Worm (Caenorhabditis elegans) whole organism, L1 larva: Measurements from ENCODE around the gene C15F1.8.
A peak's percentile ranks its signal among the peaks of the same experiment; 100 is the strongest.

Experiments
- C04F5.9 ChIP-seq: sonication (generic microtip); optimal IDR thresholded peaks from 2 replicates; lab custom pipeline; 2016; ENCODE audit warnings: missing genetic modification characterization, missing compliant biosample characterization
- F16B12.6 ChIP-seq: fragments of 150-350 bp; optimal IDR thresholded peaks from 2 replicates; lab custom pipeline; 2014; ENCODE audit warnings: missing biosample characterization, missing genetic modification characterization
- Y116A8C.19 ChIP-seq: sonication (generic microtip); optimal IDR thresholded peaks from 2 replicates; lab custom pipeline; 2016; ENCODE audit warnings: missing compliant biosample characterization, missing genetic modification characterization, borderline replicate concordance
- aly-2 ChIP-seq: fragments of 150-350 bp; optimal IDR thresholded peaks from 2 replicates; lab custom pipeline; 2014; ENCODE audit warnings: missing biosample characterization, missing genetic modification characterization
- blmp-1 ChIP-seq: fragments of 150-350 bp; optimal IDR thresholded peaks from 2 replicates; lab custom pipeline; 2014; ENCODE audit warnings: missing biosample characterization, missing genetic modification characterization
- ceh-63 ChIP-seq: fragments of 200-800 bp; sonication (Bioruptor generic); optimal IDR thresholded peaks from 2 replicates; lab custom pipeline; 2018; ENCODE audit warnings: mild to moderate bottlenecking, missing genetic modification characterization, missing compliant biosample characterization
- ceh-82 ChIP-seq, 3 experiments: fragments of 150-350 bp in 1 of 3; sonication (generic microtip) in 2 of 3; optimal IDR thresholded peaks; 2 replicates each; lab custom pipeline; 2014 to 2017; ENCODE audit warnings: missing biosample characterization in 3 of 3, missing genetic modification characterization in 3 of 3
- ceh-88 ChIP-seq: fragments of 200-800 bp; sonication (Bioruptor generic); IDR thresholded peaks from 2 replicates; pipeline ENCODE4 v1.3.6; 2022; ENCODE audit warnings: missing genetic modification characterization, missing compliant biosample characterization
- ceh-90 ChIP-seq: sonication (generic microtip); optimal IDR thresholded peaks from 2 replicates; lab custom pipeline; 2016; ENCODE audit warnings: missing genetic modification characterization, missing compliant biosample characterization
- dsc-1 ChIP-seq: sonication (generic microtip); optimal IDR thresholded peaks from 2 replicates; lab custom pipeline; 2016; ENCODE audit warnings: mild to moderate bottlenecking, missing genetic modification characterization, missing compliant biosample characterization
- efl-1 ChIP-seq, 4 experiments: fragments of 150-350 bp; optimal IDR thresholded peaks in 3 of 4; peaks in 1 of 4; 1 replicate in 1 of 4; 2 replicates in 3 of 4; lab custom pipeline; 2014; ENCODE audit warnings: missing biosample characterization in 2 of 4, missing genetic modification characterization in 2 of 4, missing genetic modification reagents in 2 of 4
- egl-13 ChIP-seq: sonication (generic microtip); optimal IDR thresholded peaks from 2 replicates; lab custom pipeline; 2016; ENCODE audit warnings: missing genotype, missing genetic modification reagents, missing genetic modification characterization, missing compliant biosample characterization
- fkh-4 ChIP-seq: sonication (generic microtip); optimal IDR thresholded peaks from 2 replicates; lab custom pipeline; 2016; ENCODE audit warnings: missing compliant biosample characterization, missing genetic modification characterization, borderline replicate concordance
- fkh-8 ChIP-seq: sonication (generic microtip); optimal IDR thresholded peaks from 2 replicates; lab custom pipeline; 2016; ENCODE audit warnings: mild to moderate bottlenecking, missing genetic modification characterization, missing compliant biosample characterization
- hlh-17 ChIP-seq: fragments of 200-800 bp; sonication (Bioruptor generic); optimal IDR thresholded peaks from 2 replicates; lab custom pipeline; 2018; ENCODE audit warnings: missing genetic modification characterization, mild to moderate bottlenecking, missing compliant biosample characterization, moderate library complexity, borderline replicate concordance
- hlh-4 ChIP-seq: sonication (generic microtip); optimal IDR thresholded peaks from 2 replicates; lab custom pipeline; 2016; ENCODE audit warnings: mild to moderate bottlenecking, missing genetic modification characterization, missing compliant biosample characterization
- irx-1 ChIP-seq: sonication (generic microtip); optimal IDR thresholded peaks from 2 replicates; lab custom pipeline; 2016; ENCODE audit warnings: missing genetic modification characterization, missing compliant biosample characterization
- lin-14 ChIP-seq: fragments of 200-800 bp; sonication (Bioruptor generic); optimal IDR thresholded peaks from 2 replicates; lab custom pipeline; 2018; ENCODE audit warnings: mild to moderate bottlenecking, missing genetic modification characterization, moderate library complexity, missing compliant biosample characterization
- lin-15B ChIP-seq: fragments of 150-350 bp; sonication (generic microtip); optimal IDR thresholded peaks from 3 replicates; lab custom pipeline; 2014; ENCODE audit warnings: missing biosample characterization, missing genetic modification characterization
- lin-39 ChIP-seq: fragments of 150-350 bp; optimal IDR thresholded peaks from 2 replicates; lab custom pipeline; 2014; ENCODE audit warnings: missing biosample characterization, missing genetic modification reagents, missing genetic modification characterization
- lsy-2 ChIP-seq, 2 experiments: fragments of 150-350 bp; optimal IDR thresholded peaks; 2 replicates each; lab custom pipeline; 2014; ENCODE audit warnings: missing biosample characterization in 2 of 2, missing genetic modification characterization in 2 of 2
- mdl-1 ChIP-seq, 2 experiments: fragments of 150-350 bp; optimal IDR thresholded peaks; 2 replicates each; lab custom pipeline; 2014 to 2017; ENCODE audit warnings: missing biosample characterization in 2 of 2, missing genetic modification characterization in 2 of 2, inconsistent platforms in 1 of 2
- mef-2 ChIP-seq: fragments of 150-350 bp; optimal IDR thresholded peaks from 2 replicates; lab custom pipeline; 2014; ENCODE audit warnings: missing biosample characterization, missing genetic modification characterization
- mep-1 ChIP-seq: fragments of 150-350 bp; optimal IDR thresholded peaks from 2 replicates; lab custom pipeline; 2014; ENCODE audit warnings: missing biosample characterization, missing genetic modification characterization
- nhr-19 ChIP-seq: fragments of 200-800 bp; sonication (Bioruptor generic); conservative IDR thresholded peaks from 2 replicates; pipeline ENCODE4 v1.3.6; 2022; ENCODE audit warnings: missing genetic modification characterization, missing compliant biosample characterization
- nhr-28 ChIP-seq: fragments of 150-350 bp; optimal IDR thresholded peaks from 2 replicates; lab custom pipeline; 2014; ENCODE audit warnings: missing biosample characterization, missing genetic modification characterization
- nhr-71 ChIP-seq: sonication (generic microtip); optimal IDR thresholded peaks from 2 replicates; lab custom pipeline; 2016; ENCODE audit warnings: mild to moderate bottlenecking, missing genetic modification characterization, moderate library complexity, missing compliant biosample characterization
- nhr-76 ChIP-seq: sonication (generic microtip); optimal IDR thresholded peaks from 2 replicates; lab custom pipeline; 2017; ENCODE audit warnings: missing biosample characterization, missing genetic modification characterization
- nhr-84 ChIP-seq: sonication (generic microtip); optimal IDR thresholded peaks from 2 replicates; lab custom pipeline; 2017; ENCODE audit warnings: missing biosample characterization, missing genetic modification characterization
- nhr-85 ChIP-seq: sonication (generic microtip); peaks from one replicate; lab custom pipeline; 2016; ENCODE audit warnings: missing genetic modification characterization, inconsistent platforms, missing compliant biosample characterization
- nhr-90 ChIP-seq: sonication (generic microtip); optimal IDR thresholded peaks from 2 replicates; lab custom pipeline; 2016; ENCODE audit warnings: mild to moderate bottlenecking, missing genetic modification characterization, missing compliant biosample characterization; ENCODE audit not compliant: poor library complexity
- pag-3 ChIP-seq: sonication (generic microtip); optimal IDR thresholded peaks from 2 replicates; lab custom pipeline; 2017; ENCODE audit warnings: missing genetic modification characterization, mild to moderate bottlenecking, missing compliant biosample characterization, antibody characterized with exemption, borderline replicate concordance; ENCODE audit not compliant: insufficient read depth
- rnt-1 ChIP-seq: sonication (generic microtip); optimal IDR thresholded peaks from 2 replicates; lab custom pipeline; 2016; ENCODE audit warnings: mild to moderate bottlenecking, missing genetic modification characterization, moderate library complexity, missing compliant biosample characterization
- skn-1 ChIP-seq: fragments of 150-350 bp; optimal IDR thresholded peaks from 2 replicates; lab custom pipeline; 2014; ENCODE audit warnings: missing biosample characterization, missing genetic modification characterization
- snpc-4 ChIP-seq: fragments of 150-350 bp; optimal IDR thresholded peaks from 2 replicates; lab custom pipeline; 2014; ENCODE audit warnings: missing biosample characterization, missing genetic modification characterization
- sox-4 ChIP-seq: sonication (generic microtip); optimal IDR thresholded peaks from 2 replicates; lab custom pipeline; 2016; ENCODE audit warnings: missing genetic modification characterization, missing compliant biosample characterization
- sup-37 ChIP-seq: fragments of 200-800 bp; sonication (Bioruptor generic); optimal IDR thresholded peaks from 2 replicates; lab custom pipeline; 2018; ENCODE audit warnings: mild to moderate bottlenecking, missing genetic modification characterization, missing compliant biosample characterization
- swsn-7 ChIP-seq: sonication (generic microtip); optimal IDR thresholded peaks from 2 replicates; lab custom pipeline; 2016; ENCODE audit warnings: missing genetic modification characterization, missing compliant biosample characterization
- unc-62 ChIP-seq: fragments of 150-350 bp; optimal IDR thresholded peaks from 2 replicates; lab custom pipeline; 2014; ENCODE audit warnings: missing biosample characterization, missing genetic modification reagents, missing genetic modification characterization
- unc-86 ChIP-seq: sonication (generic microtip); optimal IDR thresholded peaks from 2 replicates; lab custom pipeline; 2016; ENCODE audit warnings: missing genetic modification characterization, missing compliant biosample characterization
- unc-98 ChIP-seq: fragments of 200-800 bp; sonication (Bioruptor generic); IDR thresholded peaks from 2 replicates; pipeline ENCODE4 v1.3.6; 2022; ENCODE audit warnings: missing genetic modification characterization, missing compliant biosample characterization
- vab-15 ChIP-seq: sonication (generic microtip); optimal IDR thresholded peaks from 2 replicates; lab custom pipeline; 2017; ENCODE audit warnings: missing genotype, mild to moderate bottlenecking, missing genetic modification characterization, missing compliant biosample characterization
- zip-4 ChIP-seq: fragments of 200-800 bp; sonication (Bioruptor generic); optimal IDR thresholded peaks from 2 replicates; lab custom pipeline; 2018; ENCODE audit warnings: mild to moderate bottlenecking, missing genetic modification characterization, moderate library complexity, missing compliant biosample characterization
- ztf-4 ChIP-seq: fragments of 150-350 bp; optimal IDR thresholded peaks from 2 replicates; lab custom pipeline; 2014; ENCODE audit warnings: missing biosample characterization, missing genetic modification characterization

C15F1.8 gene

ce11 chrII:6934729-6935128, 42.9 kb downstream of the C15F1.8 start:
- no peak for TF ChIP-seq blmp-1
- TF ChIP-seq lin-14 (GFP tag; lab: Kevin White, UChicago), result peak; percentile 5
- no peak for TF ChIP-seq unc-98 (GFP tag; lab: Robert Waterston, UW)
- TF ChIP-seq, all 84 proteins: peak for 1

ce11 chrII:6932978-6933377, 44.7 kb downstream of the C15F1.8 start:
- TF ChIP-seq efl-1 (optimal IDR thresholded peaks at IDR 0.05; lab: Kevin White, UChicago) (no peak), efl-1 (GFP tag; optimal IDR thresholded peaks at IDR 0.05 in 1 of 2; lab: Kevin White, UChicago) (peak in 1 of 2 experiments; percentile 11), F16B12.6 (tag; lab: Kevin White, UChicago) (no peak)

- TF ChIP-seq aly-2 (no peak), nhr-71 (tag; lab: Kevin White, UChicago) (peak; percentile 1), unc-98 (GFP tag; lab: Robert Waterston, UW) (no peak), irx-1 (tag; lab: Kevin White, UChicago) (no peak), ceh-90 (no peak), zip-4 (GFP tag; lab: Kevin White, UChicago) (no peak), mep-1 (tag; lab: Kevin White, UChicago) (peak; percentile 7), hlh-17 (GFP tag; lab: Kevin White, UChicago) (no peak), efl-1 (optimal IDR thresholded peaks at IDR 0.05; lab: Kevin White, UChicago) (no peak), efl-1 (GFP tag; optimal IDR thresholded peaks at IDR 0.05 in 1 of 2; lab: Kevin White, UChicago) (no peak), lin-14 (GFP tag; lab: Kevin White, UChicago) (peak; percentile 17), sup-37 (GFP tag; lab: Kevin White, UChicago) (no peak), lsy-2 (tag; optimal IDR thresholded peaks at IDR 0.05; lab: Kevin White, UChicago) (no peak), nhr-76 (no peak), snpc-4 (tag; lab: Kevin White, UChicago) (peak; percentile 19), nhr-28 (tag; lab: Kevin White, UChicago) (no peak)
Measured at ce11 chrII:6930072-6930471, 47.6 kb downstream of the C15F1.8 start.

ce11 chrII:6928416-6928815, 49.2 kb downstream of the C15F1.8 start, which contains the start of gene flcn-1:
TSS of gene flcn-1 (plus strand) at chrII:6928763.
- TF ChIP-seq ztf-4 (tag; lab: Kevin White, UChicago), result no peak
- no peak for TF ChIP-seq nhr-76
- TF ChIP-seq ceh-63 (GFP tag; lab: Kevin White, UChicago), result no peak
- TF ChIP-seq blmp-1, result peak; percentile 23
- peak; percentile 35 to 67 for TF ChIP-seq lsy-2 (tag; optimal IDR thresholded peaks at IDR 0.05; lab: Kevin White, UChicago)
- TF ChIP-seq mef-2 (tag; lab: Kevin White, UChicago), result no peak
- TF ChIP-seq dsc-1, result peak; percentile 7
- peak; percentile 40 for TF ChIP-seq rnt-1 (tag; lab: Kevin White, UChicago)
- TF ChIP-seq hlh-17 (GFP tag; lab: Kevin White, UChicago), result no peak
- TF ChIP-seq unc-62 (GFP tag; lab: Kevin White, UChicago), result no peak
- peak; percentile 78 for TF ChIP-seq nhr-71 (tag; lab: Kevin White, UChicago)
- no peak for TF ChIP-seq ceh-88 (GFP tag; lab: Robert Waterston, UW)
- peak; percentile 61 for TF ChIP-seq swsn-7 (tag; lab: Kevin White, UChicago)
- peak; percentile 45 for TF ChIP-seq hlh-4 (tag; lab: Kevin White, UChicago)
- TF ChIP-seq unc-98 (GFP tag; lab: Robert Waterston, UW), result no peak
- no peak for TF ChIP-seq vab-15 (tag; lab: Kevin White, UChicago)
- no peak for TF ChIP-seq unc-86 (tag; lab: Kevin White, UChicago)
- TF ChIP-seq fkh-4 (tag; lab: Kevin White, UChicago), result no peak
- TF ChIP-seq fkh-8 (tag; lab: Kevin White, UChicago), result peak; percentile 81
- TF ChIP-seq snpc-4 (tag; lab: Kevin White, UChicago), result peak; percentile 15
- no peak for TF ChIP-seq F16B12.6 (tag; lab: Kevin White, UChicago)
- no peak for TF ChIP-seq Y116A8C.19 (tag; lab: Kevin White, UChicago)
- TF ChIP-seq lin-15B, result no peak
- TF ChIP-seq nhr-85 (tag; lab: Kevin White, UChicago), result peak; percentile 52
- peak; percentile 6 for TF ChIP-seq lin-39 (tag; lab: Kevin White, UChicago)
- TF ChIP-seq pag-3 (tag; lab: Kevin White, UChicago), result no peak
- peak; percentile 42 to 50 for TF ChIP-seq efl-1 (optimal IDR thresholded peaks at IDR 0.05; lab: Kevin White, UChicago)
- peak in 1 of 2 experiments; percentile 30 for TF ChIP-seq efl-1 (GFP tag; optimal IDR thresholded peaks at IDR 0.05 in 1 of 2; lab: Kevin White, UChicago)
- TF ChIP-seq C04F5.9 (tag; lab: Kevin White, UChicago), result peak; percentile 68
- no peak for TF ChIP-seq mdl-1 (tag; optimal IDR thresholded peaks at IDR 0.05; lab: Kevin White, UChicago)
- peak; percentile 41 for TF ChIP-seq nhr-90 (tag; lab: Kevin White, UChicago)
- TF ChIP-seq sox-4 (tag; lab: Kevin White, UChicago), result peak; percentile 17
- no peak for TF ChIP-seq nhr-84 (tag; lab: Kevin White, UChicago)
- TF ChIP-seq skn-1, result no peak
- peak; percentile 50 for TF ChIP-seq egl-13 (tag; lab: Kevin White, UChicago)
- no peak for TF ChIP-seq zip-4 (GFP tag; lab: Kevin White, UChicago)
- peak in 1 of 3 experiments; percentile 10 for TF ChIP-seq ceh-82 (tag; optimal IDR thresholded peaks at IDR 0.05; lab: Kevin White, UChicago)
- TF ChIP-seq nhr-19 (GFP tag; lab: Robert Waterston, UW), result peak; percentile 42
